Worm (Caenorhabditis elegans) whole organism, L4 larva: ENCODE results near the gene tdo-2.

Experiments used
- D1046.2 ChIP-seq: fragments of 200-800 bp; sonication (Bioruptor generic); IDR thresholded peaks from 2 replicates; pipeline ENCODE4 v1.3.6; 2022; ENCODE audit warnings: missing genetic modification characterization, missing compliant biosample characterization
- R02D3.7 ChIP-seq: fragments of 150-350 bp; sonication (generic microtip); optimal IDR thresholded peaks from 3 replicates; lab custom pipeline; 2014; ENCODE audit warnings: missing biosample characterization, missing genetic modification characterization
- T20F7.1 ChIP-seq: fragments of 200-800 bp; sonication (Bioruptor generic); optimal IDR thresholded peaks from 2 replicates; lab custom pipeline; 2018; ENCODE audit warnings: mild to moderate bottlenecking, missing genetic modification characterization, missing compliant biosample characterization
- Y48G9A.11 ChIP-seq: fragments of 200-800 bp; sonication (Bioruptor generic); IDR thresholded peaks from 2 replicates; pipeline ENCODE4 v1.3.6; 2022; ENCODE audit warnings: missing genetic modification reagents, missing genetic modification characterization, missing compliant biosample characterization
- ZK337.2 ChIP-seq: fragments of 200-800 bp; sonication (Bioruptor generic); IDR thresholded peaks from 2 replicates; pipeline ENCODE4 v1.3.6; 2022; ENCODE audit warnings: missing genetic modification reagents, missing genetic modification characterization, missing compliant biosample characterization
- aha-1 ChIP-seq: fragments of 150-350 bp; peaks from one replicate; lab custom pipeline; 2014; ENCODE audit warnings: missing biosample characterization, missing genetic modification characterization
- ama-1 ChIP-seq: fragments of 150-350 bp; optimal IDR thresholded peaks from 2 replicates; lab custom pipeline; 2014; ENCODE audit warnings: inconsistent platforms, mixed read lengths
- ceh-28 ChIP-seq: fragments of 150-350 bp; optimal IDR thresholded peaks from 2 replicates; lab custom pipeline; 2014; ENCODE audit warnings: missing biosample characterization, missing genetic modification reagents, missing genetic modification characterization
- daf-19 ChIP-seq: fragments of 200-800 bp; sonication (Bioruptor generic); conservative IDR thresholded peaks from 2 replicates; pipeline ENCODE4 v1.3.6; 2022; ENCODE audit warnings: missing genetic modification characterization, missing compliant biosample characterization
- dve-1 ChIP-seq: sonication (generic microtip); optimal IDR thresholded peaks from 2 replicates; lab custom pipeline; 2017; ENCODE audit warnings: antibody characterized with exemption, mild to moderate bottlenecking, missing genetic modification characterization, missing compliant biosample characterization; ENCODE audit not compliant: insufficient read depth
- egl-27 ChIP-seq: sonication (generic microtip); optimal IDR thresholded peaks from 3 replicates; lab custom pipeline; 2017; ENCODE audit warnings: missing biosample characterization, missing genetic modification reagents, missing genetic modification characterization
- egl-43 ChIP-seq: fragments of 200-800 bp; sonication (Bioruptor generic); IDR thresholded peaks from 2 replicates; pipeline ENCODE4 v1.3.6; 2022; ENCODE audit warnings: missing genetic modification reagents, missing genetic modification characterization, missing compliant biosample characterization
- fkh-10 ChIP-seq: fragments of 150-350 bp; optimal IDR thresholded peaks from 2 replicates; lab custom pipeline; 2014; ENCODE audit warnings: missing biosample characterization, missing genetic modification reagents, missing genetic modification characterization
- hmg-1.1 ChIP-seq: fragments of 200-800 bp; sonication (Bioruptor generic); IDR thresholded peaks from 2 replicates; pipeline ENCODE4 v1.3.6; 2022; ENCODE audit warnings: missing genetic modification reagents, missing genetic modification characterization, missing compliant biosample characterization
- lin-13 ChIP-seq: fragments of 150-350 bp; optimal IDR thresholded peaks from 2 replicates; lab custom pipeline; 2014; ENCODE audit warnings: missing biosample characterization, missing genetic modification reagents, missing genetic modification characterization
- lsy-2 ChIP-seq, 2 experiments: fragments of 150-350 bp in 1 of 2; sonication (generic microtip) in 1 of 2; optimal IDR thresholded peaks; 2 replicates each; lab custom pipeline; 2014 to 2017; ENCODE audit warnings: missing biosample characterization in 2 of 2, missing genetic modification characterization in 2 of 2
- madf-5 ChIP-seq, 2 experiments: fragments of 200-800 bp; sonication (Bioruptor generic); IDR thresholded peaks; 2 replicates each; pipeline ENCODE4 v1.3.6; 2022; ENCODE audit warnings: missing compliant biosample characterization in 2 of 2, missing genetic modification characterization in 2 of 2
- nhr-10 ChIP-seq: fragments of 150-350 bp; optimal IDR thresholded peaks from 2 replicates; lab custom pipeline; 2014; ENCODE audit warnings: missing biosample characterization, missing genetic modification characterization
- nhr-11 ChIP-seq: fragments of 150-350 bp; optimal IDR thresholded peaks from 2 replicates; lab custom pipeline; 2014; ENCODE audit warnings: missing biosample characterization, missing genetic modification characterization
- nhr-237 ChIP-seq: sonication (generic microtip); optimal IDR thresholded peaks from 2 replicates; lab custom pipeline; 2017; ENCODE audit warnings: missing biosample characterization, missing genetic modification characterization
- nhr-28 ChIP-seq: fragments of 150-350 bp; optimal IDR thresholded peaks from 2 replicates; lab custom pipeline; 2014; ENCODE audit warnings: missing biosample characterization, missing genetic modification characterization
- nhr-77 ChIP-seq: fragments of 150-350 bp; optimal IDR thresholded peaks from 2 replicates; lab custom pipeline; 2014; ENCODE audit warnings: missing biosample characterization, missing genetic modification characterization
- pqm-1 ChIP-seq: sonication (generic microtip); optimal IDR thresholded peaks from 2 replicates; lab custom pipeline; 2017; ENCODE audit warnings: missing biosample characterization, missing genetic modification characterization
- skn-1 ChIP-seq: fragments of 150-350 bp; optimal IDR thresholded peaks from 2 replicates; lab custom pipeline; 2014; ENCODE audit warnings: missing biosample characterization, missing genetic modification characterization
- spr-3 ChIP-seq: fragments of 200-800 bp; sonication (Bioruptor generic); optimal IDR thresholded peaks from 2 replicates; lab custom pipeline; 2018; ENCODE audit warnings: mild to moderate bottlenecking, missing genetic modification characterization, missing compliant biosample characterization
- unc-130 ChIP-seq: sonication (generic microtip); optimal IDR thresholded peaks from 2 replicates; lab custom pipeline; 2016; ENCODE audit warnings: missing genetic modification reagents, missing genetic modification characterization, missing compliant biosample characterization
- zfp-2 ChIP-seq: sonication (generic microtip); optimal IDR thresholded peaks from 2 replicates; lab custom pipeline; 2016; ENCODE audit warnings: mild to moderate bottlenecking, missing genetic modification characterization, missing compliant biosample characterization
- ztf-11 ChIP-seq: fragments of 150-350 bp; optimal IDR thresholded peaks from 2 replicates; lab custom pipeline; 2014; ENCODE audit warnings: missing biosample characterization, missing genetic modification characterization

The tdo-2 gene

ce11 chrIII:5871760-5872159 lies 48.0 kb downstream of the tdo-2 start, which contains the start of the genes F01F1.11 and F01F1.3 (continued):
- TF ChIP-seq lin-13 (GFP tag; lab: Kevin White, UChicago) (peak; percentile 26), fkh-10 (no peak), dve-1 (peak; percentile 75), nhr-11 (tag; lab: Kevin White, UChicago) (no peak), madf-5 (GFP tag; IDR thresholded peaks at IDR 0.05; lab: Robert Waterston, UW) (no peak), T20F7.1 (GFP tag; lab: Kevin White, UChicago) (peak; percentile 61), unc-130 (GFP tag; lab: Kevin White, UChicago) (peak; percentile 83), nhr-28 (tag; lab: Kevin White, UChicago) (peak; percentile 41), Y48G9A.11 (GFP tag; lab: Robert Waterston, UW) (peak; percentile 72), lsy-2 (tag; optimal IDR thresholded peaks at IDR 0.05; lab: Kevin White, UChicago) (peak in 1 of 2 experiments; percentile 89)

- TF ChIP-seq ZK337.2 = no peak
- no peak for TF ChIP-seq ama-1 (lab: Kevin White, UChicago)
- no peak for TF ChIP-seq spr-3 (GFP tag; lab: Kevin White, UChicago)
- TF ChIP-seq R02D3.7 (tag; lab: Kevin White, UChicago) = no peak
- TF ChIP-seq ztf-11 (tag; lab: Kevin White, UChicago) = no peak
- TF ChIP-seq pqm-1 (tag; lab: Kevin White, UChicago) = no peak
- TF ChIP-seq nhr-10 (tag; lab: Kevin White, UChicago) = no peak
- TF ChIP-seq egl-43 (GFP tag; lab: Robert Waterston, UW) = no peak
- TF ChIP-seq nhr-77 (tag; lab: Kevin White, UChicago) = no peak
- no peak for TF ChIP-seq lin-13 (GFP tag; lab: Kevin White, UChicago)
- no peak for TF ChIP-seq Y48G9A.11 (GFP tag; lab: Robert Waterston, UW)
- no peak for TF ChIP-seq hmg-1.1 (GFP tag; lab: Robert Waterston, UW)
- no peak for TF ChIP-seq madf-5 (GFP tag; IDR thresholded peaks at IDR 0.05; lab: Robert Waterston, UW)
- no peak for TF ChIP-seq zfp-2 (tag; lab: Kevin White, UChicago)
- no peak for TF ChIP-seq D1046.2 (GFP tag; lab: Robert Waterston, UW)
- no peak for TF ChIP-seq daf-19 (GFP tag; lab: Robert Waterston, UW)
- no peak for TF ChIP-seq nhr-237
- TF ChIP-seq skn-1 = no peak
- TF ChIP-seq ceh-28 (tag; lab: Kevin White, UChicago) = no peak
- no peak for TF ChIP-seq egl-27 (tag; lab: Kevin White, UChicago)
- TF ChIP-seq, all 104 proteins: peak for 0
Observed at ce11 chrIII:5869429-5869828, 50.3 kb downstream of the tdo-2 start, which contains the start of gene F01F1.15. Gene F01F1.15 (minus strand): TSS chrIII:5869529.

ce11 chrIII:5868401-5868800 lies 51.4 kb downstream of the tdo-2 start, which contains the start of gene eng-1:
Gene eng-1 (minus strand): TSS chrIII:5868501.
- TF ChIP-seq aha-1 (tag; lab: Kevin White, UChicago) (peak; percentile 58), nhr-10 (tag; lab: Kevin White, UChicago) (no peak)
